Worm (Caenorhabditis elegans): ENCODE results near the gene dlat-1.

The dlat-1 gene

ce11 chrV:14440841-14441240 lies 6.2 kb downstream of the dlat-1 start, which contains the start of gene F23B12.4:
Gene F23B12.4 (plus strand): TSS chrV:14441141.
- TF ChIP-seq pbrm-1 (GFP tag; IDR thresholded peaks at IDR 0.05) (no peak), F39B2.1 (GFP tag; IDR thresholded peaks at IDR 0.05) (no peak), nhr-80 (tag; optimal IDR thresholded peaks at IDR 0.05) (no peak), mes-4 (tag; optimal IDR thresholded peaks at IDR 0.05) (no peak), tbp1 (GFP tag; optimal IDR thresholded peaks at IDR 0.05) (no peak), athp-1 (tag; optimal IDR thresholded peaks at IDR 0.05) (no peak), nfya-1 (tag; optimal IDR thresholded peaks at IDR 0.05; ENCODE audit: borderline replicate concordance, insufficient read depth) (no peak), atf-7 (tag; optimal IDR thresholded peaks at IDR 0.05) (no peak), ZK185.1 (tag; optimal IDR thresholded peaks at IDR 0.05; ENCODE audit: poor library complexity, severe bottlenecking) (no peak), F10E7.11 (tag; optimal IDR thresholded peaks at IDR 0.05) (no peak)

- TF ChIP-seq dpl-1 (GFP tag; optimal IDR thresholded peaks at IDR 0.05) (no peak), mes-4 (tag; optimal IDR thresholded peaks at IDR 0.05) (no peak), xnd-1 (tag; optimal IDR thresholded peaks at IDR 0.05) (no peak), Y79H2A.3 (GFP tag; conservative IDR thresholded peaks at IDR 0.05) (no peak), ceh-79 (tag; optimal IDR thresholded peaks at IDR 0.05) (no peak), rec-8 (tag; optimal IDR thresholded peaks at IDR 0.05) (no peak), D2030.7 (GFP tag; IDR thresholded peaks at IDR 0.05) (no peak), F57C9.4 (tag; optimal IDR thresholded peaks at IDR 0.05) (no peak), Y95B8A.8 (GFP tag; IDR thresholded peaks at IDR 0.05) (no peak), F37B4.10 (GFP tag; IDR thresholded peaks at IDR 0.05) (no peak), K11D2.4 (GFP tag; IDR thresholded peaks at IDR 0.05) (no peak), ztf-3 (GFP tag; optimal IDR thresholded peaks at IDR 0.05) (no peak)
These were observed 7.9 kb downstream of the dlat-1 start for ce11 chrV:14439236-14439635.

- TF ChIP-seq lin-54 (GFP tag; optimal IDR thresholded peaks at IDR 0.05), result no peak
- TF ChIP-seq sdz-38 (tag; optimal IDR thresholded peaks at IDR 0.05), result no peak
- TF ChIP-seq Y53G8AR.9 (GFP tag; conservative IDR thresholded peaks at IDR 0.05), result no peak
- no peak for TF ChIP-seq madf-3 (GFP tag; IDR thresholded peaks at IDR 0.05)
- TF ChIP-seq bed-1 (GFP tag; IDR thresholded peaks at IDR 0.05), result no peak
- TF ChIP-seq hlh-26 (GFP tag; conservative IDR thresholded peaks at IDR 0.05), result no peak
- TF ChIP-seq F37B4.10 (GFP tag; IDR thresholded peaks at IDR 0.05), result no peak
- no peak for TF ChIP-seq ztf-6 (GFP tag; IDR thresholded peaks at IDR 0.05)
- no peak for TF ChIP-seq sea-2 (GFP tag; IDR thresholded peaks at IDR 0.05)
- no peak for TF ChIP-seq B0336.3 (GFP tag; IDR thresholded peaks at IDR 0.05)
- TF ChIP-seq chd-7 (tag; optimal IDR thresholded peaks at IDR 0.05), result no peak
- TF ChIP-seq efl-1 (GFP tag; optimal IDR thresholded peaks at IDR 0.05), result no peak
- TF ChIP-seq ceh-91 (GFP tag; IDR thresholded peaks at IDR 0.05), result no peak
- TF ChIP-seq egrh-3 (GFP tag; IDR thresholded peaks at IDR 0.05), result no peak
These were observed 8.9 kb downstream of the dlat-1 start for ce11 chrV:14438099-14438739.

- TF ChIP-seq mes-4 (tag; optimal IDR thresholded peaks at IDR 0.05) (no peak), rcor-1 (GFP tag; IDR thresholded peaks at IDR 0.05) (no peak), ztf-18 (tag; optimal IDR thresholded peaks at IDR 0.05) (no peak), lir-1 (GFP tag; conservative IDR thresholded peaks at IDR 0.05) (no peak), zfh-2 (GFP tag; conservative IDR thresholded peaks at IDR 0.05) (no peak), mcd-1 (GFP tag; IDR thresholded peaks at IDR 0.05) (no peak), egl-18 (GFP tag; IDR thresholded peaks at IDR 0.05) (no peak), pha-4 (tag; optimal IDR thresholded peaks at IDR 0.05) (no peak), madf-10 (tag; optimal IDR thresholded peaks at IDR 0.05) (no peak), F52B5.7 (tag; optimal IDR thresholded peaks at IDR 0.05) (no peak), hlh-26 (GFP tag; conservative IDR thresholded peaks at IDR 0.05) (no peak), C17E4.6 (GFP tag; IDR thresholded peaks at IDR 0.05) (no peak), fkh-3 (tag; optimal IDR thresholded peaks at IDR 0.05) (no peak), nhr-120 (GFP tag; IDR thresholded peaks at IDR 0.05) (no peak), nhr-179 (tag; optimal IDR thresholded peaks at IDR 0.05) (no peak), chd-7 (tag; optimal IDR thresholded peaks at IDR 0.05) (no peak)
These were observed 9.7 kb downstream of the dlat-1 start for ce11 chrV:14437355-14437754.
